Fruit fly (Drosophila melanogaster): ENCODE results near the gene Tudor-SN.

- no peak for TF ChIP-seq CG12942 (GFP tag; optimal IDR thresholded peaks at IDR 0.05)
- no peak for TF ChIP-seq trem (tag; optimal IDR thresholded peaks at IDR 0.05)
- TF ChIP-seq CTCF (GFP tag; optimal IDR thresholded peaks at IDR 0.05), result no peak
- TF ChIP-seq pb (GFP tag; optimal IDR thresholded peaks at IDR 0.05), result no peak
- no peak for TF ChIP-seq CG31365 (tag; optimal IDR thresholded peaks at IDR 0.05)
- TF ChIP-seq CG12155 (GFP tag; optimal IDR thresholded peaks at IDR 0.05), result no peak
- no peak for TF ChIP-seq toy (GFP tag; IDR thresholded peaks at IDR 0.05)
- no peak for TF ChIP-seq Atf-2 (GFP tag; optimal IDR thresholded peaks at IDR 0.05)
- TF ChIP-seq CG13894 (tag; optimal IDR thresholded peaks at IDR 0.05), result no peak
Measured at dm6 chr3L:231504-231903, 32.7 kb downstream of the Tudor-SN start, which contains the start of gene CG42846.
